Worm (Caenorhabditis elegans): Measurements from ENCODE around the gene K08B12.3.

The K08B12.3 gene

DNA sequence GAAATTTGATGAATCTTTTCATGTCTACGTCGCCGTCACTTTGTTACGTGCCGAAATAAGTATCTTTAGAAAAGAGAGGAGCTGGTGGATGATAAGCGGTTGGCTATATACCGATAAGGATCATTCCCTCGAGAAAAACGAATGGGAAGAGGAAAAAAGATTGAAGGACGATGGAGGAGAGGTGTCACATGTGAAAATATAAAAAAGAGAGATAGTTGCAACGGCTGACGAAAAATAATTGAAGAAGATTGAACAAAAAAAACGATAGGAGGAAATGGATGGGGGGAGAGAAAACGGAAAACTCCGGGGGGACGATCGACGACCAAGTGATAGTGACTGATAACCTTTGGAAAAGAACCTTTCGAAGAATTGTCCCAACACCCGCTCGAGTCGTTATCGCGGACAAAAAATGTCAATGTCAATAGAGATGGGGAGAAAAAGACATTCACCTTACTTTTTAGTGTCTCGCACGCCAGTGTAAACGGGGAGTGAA is 5.5 kb upstream of the K08B12.3 start (continued):
- TF ChIP-seq spr-3 (GFP tag; optimal IDR thresholded peaks at IDR 0.05) (no peak), ZK337.2 (GFP tag; IDR thresholded peaks at IDR 0.05) (no peak), tag-97 (GFP tag; IDR thresholded peaks at IDR 0.05) (no peak), ceh-20 (GFP tag; IDR thresholded peaks at IDR 0.05) (peak; percentile 54; the same call in 1 of the 2 replicates), duxl-1 (tag; optimal IDR thresholded peaks at IDR 0.05; ENCODE audit: poor library complexity) (peak; percentile 54), nhr-11 (tag; optimal IDR thresholded peaks at IDR 0.05) (peak; percentile 55), dve-1 (tag; optimal IDR thresholded peaks at IDR 0.05; ENCODE audit: insufficient read depth) (peak; percentile 96), nhr-25 (tag; optimal IDR thresholded peaks at IDR 0.05; ENCODE audit: borderline replicate concordance, insufficient read depth) (peak; percentile 79), jun-1 (tag; optimal IDR thresholded peaks at IDR 0.05) (peak; percentile 56), egl-43 (GFP tag; IDR thresholded peaks at IDR 0.05) (no peak), snpc-4 (tag; optimal IDR thresholded peaks at IDR 0.05) (no peak), mdt-29 (GFP tag; IDR thresholded peaks at IDR 0.05) (no peak), nhr-76 (tag; optimal IDR thresholded peaks at IDR 0.05) (peak; percentile 15), vab-7 (GFP tag; IDR thresholded peaks at IDR 0.05) (no peak), T20F7.1 (GFP tag; optimal IDR thresholded peaks at IDR 0.05) (peak; percentile 25), ceh-32 (tag; optimal IDR thresholded peaks at IDR 0.05; ENCODE audit: poor library complexity) (no peak), fos-1 (tag; optimal IDR thresholded peaks at IDR 0.05) (no peak), snpc-1.2 (GFP tag; IDR thresholded peaks at IDR 0.05) (no peak), lim-7 (GFP tag; IDR thresholded peaks at IDR 0.05) (no peak), mxl-3 (GFP tag; optimal IDR thresholded peaks at IDR 0.05) (peak; percentile 65), Y5F2A.4 (GFP tag; optimal IDR thresholded peaks at IDR 0.05) (no peak), mdl-1 (tag; optimal IDR thresholded peaks at IDR 0.05) (peak; percentile 36 to 93), lin-29 (GFP tag; IDR thresholded peaks at IDR 0.05) (no peak), nhr-41 (GFP tag; IDR thresholded peaks at IDR 0.05) (no peak), attf-4 (tag; optimal IDR thresholded peaks at IDR 0.05) (no peak), F37D6.2 (tag; optimal IDR thresholded peaks at IDR 0.05) (no peak), lir-3 (tag; optimal IDR thresholded peaks at IDR 0.05) (no peak), saeg-2 (GFP tag; IDR thresholded peaks at IDR 0.05) (peak; percentile 18; the same call in 1 of the 2 replicates), sdz-12 (GFP tag; optimal IDR thresholded peaks at IDR 0.05) (no peak), dmd-9 (GFP tag; IDR thresholded peaks at IDR 0.05) (no peak), zip-2 (tag; optimal IDR thresholded peaks at IDR 0.05) (no peak), daf-12 (tag; optimal IDR thresholded peaks at IDR 0.05) (no peak), zfp-2 (tag; optimal IDR thresholded peaks at IDR 0.05) (no peak), ceh-28 (tag; optimal IDR thresholded peaks at IDR 0.05) (no peak), lin-1 (GFP tag; IDR thresholded peaks at IDR 0.05) (peak; percentile 79; the same call in 1 of the 2 replicates), ZK546.5 (tag; optimal IDR thresholded peaks at IDR 0.05) (no peak), dmd-6 (GFP tag; IDR thresholded peaks at IDR 0.05) (peak; percentile 87), ztf-7 (tag; optimal IDR thresholded peaks at IDR 0.05) (peak; percentile 44), dmd-8 (GFP tag; IDR thresholded peaks at IDR 0.05) (no peak), pqm-1 (tag; optimal IDR thresholded peaks at IDR 0.05) (peak; percentile 84), daf-8 (GFP tag; IDR thresholded peaks at IDR 0.05) (no peak), mep-1 (tag; optimal IDR thresholded peaks at IDR 0.05) (peak; percentile 82), hlh-11 (tag; optimal IDR thresholded peaks at IDR 0.05) (peak; percentile 98), ama-1 (optimal IDR thresholded peaks at IDR 0.05) (peak; percentile 36), ceh-82 (tag; optimal IDR thresholded peaks at IDR 0.05) (no peak), nhr-10 (tag; optimal IDR thresholded peaks at IDR 0.05) (peak; percentile 66), hif-1 (tag; optimal IDR thresholded peaks at IDR 0.05) (peak; percentile 69 to 95), mes-2 (tag; optimal IDR thresholded peaks at IDR 0.05; ENCODE audit: poor library complexity, severe bottlenecking) (peak; percentile 28), T26A8.4 (GFP tag; IDR thresholded peaks at IDR 0.05) (no peak; the same call in 1 of the 2 replicates), F26F4.8 (GFP tag; conservative IDR thresholded peaks at IDR 0.05) (no peak), Y105C5A.15 (GFP tag; IDR thresholded peaks at IDR 0.05) (no peak)
